Worm (Caenorhabditis elegans): ENCODE results near the gene cox-15.
A peak's percentile ranks its signal among the peaks of the same experiment; 100 is the strongest.

The cox-15 gene

ce11 chrII:11281177-11281576, 46.4 kb upstream of the cox-15 start:
- TF ChIP-seq ama-1 (optimal IDR thresholded peaks at IDR 0.05) = no peak
- no peak for TF ChIP-seq ztf-11 (tag; optimal IDR thresholded peaks at IDR 0.05)
- no peak for TF ChIP-seq madf-5 (GFP tag; IDR thresholded peaks at IDR 0.05)
- TF ChIP-seq lir-3 (tag; optimal IDR thresholded peaks at IDR 0.05) = no peak

DNA sequence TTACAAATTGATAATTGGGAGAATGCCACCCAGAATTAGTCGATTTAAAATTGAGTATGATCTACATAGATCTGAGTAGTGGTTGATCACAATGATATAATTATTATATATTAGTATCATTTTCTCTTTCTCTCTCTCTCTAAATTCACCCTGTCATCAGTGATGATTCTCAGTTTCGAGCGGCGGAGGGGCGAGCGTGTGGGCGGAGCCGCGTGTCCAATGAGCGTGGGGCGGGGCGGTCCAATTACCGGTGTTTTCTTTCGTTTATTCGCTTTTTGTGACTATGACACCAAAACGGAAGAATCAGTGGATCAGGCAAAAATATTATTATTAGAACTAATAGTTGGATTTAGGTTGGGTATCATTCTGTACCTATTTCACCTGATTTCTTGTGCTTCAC, 45.2 kb upstream of the cox-15 start:
- TF ChIP-seq duxl-1 (tag; optimal IDR thresholded peaks at IDR 0.05; ENCODE audit: poor library complexity) = no peak
- 0 out of 2 replicates have a peak, but pooled peaks have one; percentile 11 for TF ChIP-seq set-16 (GFP tag; IDR thresholded peaks at IDR 0.05)
- no peak for TF ChIP-seq ceh-82 (tag; optimal IDR thresholded peaks at IDR 0.05)

- peak in 1 of 2 experiments; percentile 1 for TF ChIP-seq unc-62 (GFP tag; optimal IDR thresholded peaks at IDR 0.05 in 1 of 2)
- TF ChIP-seq unc-62 (tag; optimal IDR thresholded peaks at IDR 0.05) = no peak
- no peak for TF ChIP-seq lin-38 (GFP tag; IDR thresholded peaks at IDR 0.05)
These were observed 42.1 kb upstream of the cox-15 start for ce11 chrII:11276879-11277278.

DNA sequence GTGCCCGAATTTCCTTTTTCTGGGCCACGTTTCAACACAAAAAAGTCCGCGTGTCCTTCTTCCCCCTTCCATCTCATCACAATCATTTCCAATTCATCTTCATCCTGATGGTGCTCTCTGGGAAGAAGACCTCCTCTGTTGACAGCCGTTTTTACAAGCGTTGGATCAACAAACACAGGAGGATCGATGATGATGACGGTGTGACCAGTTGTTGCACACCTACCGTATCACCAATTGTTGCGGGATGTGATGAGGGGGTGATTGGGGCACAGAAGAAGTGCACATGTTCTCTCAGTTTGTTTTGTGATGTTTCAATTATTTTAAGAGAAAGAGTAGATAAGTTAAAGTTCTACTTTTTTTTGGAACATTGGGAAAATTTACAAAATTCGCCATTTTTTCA, 40.7 kb upstream of the cox-15 start:
- TF ChIP-seq cey-2 (tag; optimal IDR thresholded peaks at IDR 0.05; ENCODE audit: borderline replicate concordance, insufficient read depth) (no peak), fkh-10 (GFP tag; optimal IDR thresholded peaks at IDR 0.05) (no peak), dpl-1 (GFP tag; optimal IDR thresholded peaks at IDR 0.05) (no peak), Y5F2A.4 (GFP tag; optimal IDR thresholded peaks at IDR 0.05) (no peak), lsy-2 (tag; optimal IDR thresholded peaks at IDR 0.05) (no peak), nhr-25 (tag; optimal IDR thresholded peaks at IDR 0.05; ENCODE audit: borderline replicate concordance, insufficient read depth) (no peak), nhr-48 (tag; optimal IDR thresholded peaks at IDR 0.05) (no peak), mxl-2 (GFP tag; conservative IDR thresholded peaks at IDR 0.05) (no peak), vab-7 (GFP tag; IDR thresholded peaks at IDR 0.05) (no peak), zip-2 (tag; optimal IDR thresholded peaks at IDR 0.05) (no peak), mxl-3 (GFP tag; optimal IDR thresholded peaks at IDR 0.05) (no peak), F44E2.7 (GFP tag; IDR thresholded peaks at IDR 0.05) (no peak), nhr-77 (tag; optimal IDR thresholded peaks at IDR 0.05) (no peak), zfp-2 (tag; optimal IDR thresholded peaks at IDR 0.05) (no peak), egl-43 (GFP tag; IDR thresholded peaks at IDR 0.05) (no peak), ZK337.2 (GFP tag; IDR thresholded peaks at IDR 0.05) (no peak), T26A8.4 (GFP tag; IDR thresholded peaks at IDR 0.05) (no peak), Y75B8A.6 (GFP tag; IDR thresholded peaks at IDR 0.05) (no peak)

ce11 chrII:11274876-11275275, 40.1 kb upstream of the cox-15 start:
- TF ChIP-seq saeg-2 (GFP tag; IDR thresholded peaks at IDR 0.05) (no peak), nhr-41 (GFP tag; IDR thresholded peaks at IDR 0.05) (no peak), hlh-11 (tag; optimal IDR thresholded peaks at IDR 0.05) (no peak), dmd-6 (GFP tag; IDR thresholded peaks at IDR 0.05) (no peak), madf-9 (GFP tag; conservative IDR thresholded peaks at IDR 0.05) (no peak), snpc-1.2 (GFP tag; IDR thresholded peaks at IDR 0.05) (no peak), mes-2 (tag; optimal IDR thresholded peaks at IDR 0.05; ENCODE audit: poor library complexity, severe bottlenecking) (no peak), daf-19 (GFP tag; conservative IDR thresholded peaks at IDR 0.05) (no peak), nhr-76 (tag; optimal IDR thresholded peaks at IDR 0.05) (no peak), nhr-42 (GFP tag; IDR thresholded peaks at IDR 0.05) (no peak), sdz-12 (GFP tag; optimal IDR thresholded peaks at IDR 0.05) (no peak), mep-1 (tag; optimal IDR thresholded peaks at IDR 0.05) (no peak), ceh-82 (tag; optimal IDR thresholded peaks at IDR 0.05) (no peak), zip-11 (GFP tag; IDR thresholded peaks at IDR 0.05) (no peak), arid-1 (GFP tag; conservative IDR thresholded peaks at IDR 0.05) (no peak), ceh-62 (tag; optimal IDR thresholded peaks at IDR 0.05) (no peak), ama-1 (optimal IDR thresholded peaks at IDR 0.05) (no peak), duxl-1 (tag; optimal IDR thresholded peaks at IDR 0.05; ENCODE audit: poor library complexity) (no peak), lin-1 (GFP tag; IDR thresholded peaks at IDR 0.05) (no peak)

Measured in whole organism, L4 larva.